Worm (Caenorhabditis elegans) whole organism, young adult: ENCODE results near the gene EGAP9.3.

Experiments
- F23B12.7 ChIP-seq: sonication (generic microtip); optimal IDR thresholded peaks from 2 replicates; lab custom pipeline; 2017; ENCODE audit warnings: missing genetic modification characterization, mild to moderate bottlenecking, missing compliant biosample characterization, antibody characterized with exemption, moderate library complexity; ENCODE audit not compliant: insufficient read depth
- F49E8.2 ChIP-seq: sonication (generic microtip); optimal IDR thresholded peaks from 3 replicates; lab custom pipeline; 2017; ENCODE audit warnings: missing genetic modification characterization, mild to moderate bottlenecking, missing compliant biosample characterization, antibody characterized with exemption, moderate library complexity; ENCODE audit not compliant: insufficient read depth
- K11D2.4 ChIP-seq: fragments of 200-800 bp; sonication (Bioruptor generic); IDR thresholded peaks from 2 replicates; pipeline ENCODE4 v1.3.6; 2022; ENCODE audit warnings: missing genetic modification reagents, missing genetic modification characterization, missing compliant biosample characterization
- nhr-179 ChIP-seq: sonication (generic microtip); optimal IDR thresholded peaks from 2 replicates; lab custom pipeline; 2016; ENCODE audit warnings: mild to moderate bottlenecking, missing genetic modification characterization, missing compliant biosample characterization
- rcor-1 ChIP-seq: fragments of 200-800 bp; sonication (Bioruptor generic); IDR thresholded peaks from 2 replicates; pipeline ENCODE4 v1.3.6; 2022; ENCODE audit warnings: missing genetic modification reagents, missing genetic modification characterization, missing compliant biosample characterization
- zfh-2 ChIP-seq: fragments of 200-800 bp; sonication (Bioruptor generic); conservative IDR thresholded peaks from 2 replicates; pipeline ENCODE4 v1.3.6; 2022; ENCODE audit warnings: missing genetic modification reagents, missing genetic modification characterization, missing compliant biosample characterization

ce11 chrV:6593700-6594244 is 13.8 kb upstream of the EGAP9.3 start, which contains the start of gene hcp-1:
- no peak for TF ChIP-seq zfh-2 (GFP tag; lab: Robert Waterston, UW)
- no peak for TF ChIP-seq K11D2.4 (GFP tag; lab: Robert Waterston, UW)
- TF ChIP-seq F49E8.2 (tag; lab: Kevin White, UChicago), result peak; percentile 90
- TF ChIP-seq F23B12.7 (tag; lab: Kevin White, UChicago), result peak; percentile 58
- TF ChIP-seq nhr-179, result no peak
- TF ChIP-seq rcor-1 (GFP tag; lab: Robert Waterston, UW), result peak; percentile 92
